Fruit fly (Drosophila melanogaster) whole organism, prepupa: ENCODE data around the gene Cp7Fb.

Experiments
- CG3919 ChIP-seq: fragments of 200-800 bp; sonication (Bioruptor generic); optimal IDR thresholded peaks from 3 replicates; lab custom pipeline; 2016; ENCODE audit warnings: missing biosample characterization, missing genetic modification characterization
- svp ChIP-seq: fragments of 200-800 bp; sonication (Bioruptor generic); peaks from one replicate; lab custom pipeline; 2016; ENCODE audit warnings: missing biosample characterization, missing genetic modification characterization

Gene Cp7Fb

dm6 chrX:8523572-8524155, 50.0 kb downstream of the Cp7Fb start:
- no peak for TF ChIP-seq CG3919 (GFP tag; lab: Kevin White, UChicago)
- peak; percentile 49 for TF ChIP-seq svp (GFP tag; lab: Kevin White, UChicago)
